Worm (Caenorhabditis elegans): ENCODE measurements around the gene ced-6.
A peak's percentile ranks its signal among the peaks of the same experiment; 100 is the strongest.

The ced-6 gene

DNA sequence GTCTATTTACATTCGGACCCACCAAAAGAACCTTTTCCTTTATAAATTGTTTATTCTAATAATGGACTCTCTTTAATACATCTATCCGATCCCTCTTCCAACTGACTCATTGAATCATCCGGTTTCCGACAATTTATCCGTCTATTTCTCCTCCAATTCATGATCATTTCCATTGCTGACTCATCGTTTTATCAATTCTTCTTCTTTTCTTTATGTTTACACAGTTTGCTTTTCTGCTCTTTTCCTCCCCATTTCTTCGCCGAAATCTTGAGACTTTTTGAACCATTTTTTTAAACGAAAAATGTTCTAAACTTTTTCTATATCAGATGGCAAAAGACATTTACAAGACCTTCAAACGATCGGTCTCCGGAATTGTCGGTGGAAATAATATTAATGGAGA is at the start of gene ced-6:
TSS of gene ced-6 (plus strand) at position 327 of the 400 bp plus-strand sequence.
- TF ChIP-seq sma-3 (GFP tag; optimal IDR thresholded peaks at IDR 0.05) (peak; percentile 9), nhr-21 (tag; optimal IDR thresholded peaks at IDR 0.05) (no peak), ceh-82 (tag; optimal IDR thresholded peaks at IDR 0.05) (no peak), lin-11 (tag; optimal IDR thresholded peaks at IDR 0.05) (no peak), fos-1 (tag; optimal IDR thresholded peaks at IDR 0.05) (peak; percentile 73), nhr-129 (tag; optimal IDR thresholded peaks at IDR 0.05) (no peak), elt-3 (tag; optimal IDR thresholded peaks at IDR 0.05) (no peak), Y55F3AM.14 (GFP tag; optimal IDR thresholded peaks at IDR 0.05) (no peak), nhr-11 (tag; optimal IDR thresholded peaks at IDR 0.05) (no peak)

DNA sequence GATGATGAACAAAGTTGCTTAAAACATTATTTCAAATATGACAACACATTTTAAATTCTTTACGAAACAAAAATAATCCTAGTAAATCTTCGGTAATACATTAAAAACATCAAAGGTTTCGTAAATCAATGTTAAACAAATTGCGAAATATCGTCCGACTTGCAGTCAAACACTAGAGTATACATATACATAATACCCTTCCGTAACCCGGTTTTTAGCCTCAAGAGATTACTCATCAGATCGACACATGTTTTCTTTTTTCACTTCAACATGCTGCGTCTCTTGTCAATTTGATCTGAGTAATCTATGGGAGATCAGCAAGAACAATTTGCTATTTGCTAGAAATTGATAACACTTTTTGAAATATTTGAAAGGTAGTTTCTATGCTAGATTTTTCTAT is 49.3 kb upstream of the ced-6 start:
- no peak for TF ChIP-seq peb-1 (tag; optimal IDR thresholded peaks at IDR 0.05)
- TF ChIP-seq nhr-21 (tag; optimal IDR thresholded peaks at IDR 0.05), result peak; percentile 30
- TF ChIP-seq zag-1 (tag; optimal IDR thresholded peaks at IDR 0.05), result no peak
- TF ChIP-seq skn-1 (tag; optimal IDR thresholded peaks at IDR 0.05), result no peak
- TF ChIP-seq egl-27 (tag; optimal IDR thresholded peaks at IDR 0.05), result no peak
- TF ChIP-seq ama-1 (optimal IDR thresholded peaks at IDR 0.05), result no peak
- TF ChIP-seq C34F6.9 (tag; optimal IDR thresholded peaks at IDR 0.05), result peak; percentile 21
- TF ChIP-seq ceh-16 (tag; optimal IDR thresholded peaks at IDR 0.05), result no peak
- TF ChIP-seq nhr-25 (tag; optimal IDR thresholded peaks at IDR 0.05), result peak; percentile 12

DNA sequence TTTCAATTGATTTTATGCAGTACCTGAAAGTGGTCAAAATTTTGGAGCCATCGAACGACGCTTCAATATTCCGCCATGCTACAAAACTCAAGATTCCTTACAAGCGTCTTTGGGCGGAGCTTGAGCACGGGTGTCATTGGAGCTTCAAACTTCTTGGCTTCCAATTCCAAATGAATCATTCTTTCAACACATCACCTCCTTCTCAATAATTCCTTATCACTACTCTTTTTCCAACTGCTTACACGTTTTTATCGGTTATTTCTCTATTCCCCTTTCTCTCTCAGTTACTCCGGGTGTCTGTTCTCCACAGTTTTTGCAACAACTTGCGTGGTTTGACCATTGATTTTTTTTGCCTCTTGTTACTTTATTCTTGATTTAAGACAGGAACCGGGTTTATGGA is 48.8 kb upstream of the ced-6 start, which contains the start of gene F09F7.5:
TSS of gene F09F7.5 (plus strand) at position 258 of the 400 bp plus-strand sequence.
- peak; percentile 27 for TF ChIP-seq crh-2 (tag; optimal IDR thresholded peaks at IDR 0.05)
- TF ChIP-seq fos-1 (tag; optimal IDR thresholded peaks at IDR 0.05), result peak; percentile 87
- no peak for TF ChIP-seq mab-5 (tag; optimal IDR thresholded peaks at IDR 0.05)
- TF ChIP-seq C34F6.9 (tag; optimal IDR thresholded peaks at IDR 0.05), result no peak

DNA sequence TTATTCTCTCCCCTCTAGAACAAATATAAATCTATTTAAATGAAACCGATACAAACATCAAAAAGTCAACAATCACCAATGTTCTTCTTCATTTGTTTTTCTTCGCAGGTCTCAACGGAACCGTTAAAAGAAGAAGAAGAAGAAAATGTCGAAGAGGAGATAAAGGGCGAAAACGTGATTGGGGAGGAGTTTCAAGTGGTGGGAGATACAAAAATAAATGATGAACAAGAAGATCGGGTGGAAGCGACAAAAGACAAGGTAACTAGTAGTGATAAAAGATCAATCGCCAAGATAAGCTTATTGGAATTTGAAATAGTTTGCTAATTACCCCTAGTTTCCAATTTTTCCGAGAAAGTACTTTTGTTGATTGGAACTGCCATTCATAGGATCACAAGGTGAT is 45.4 kb upstream of the ced-6 start:
- TF ChIP-seq nhr-129 (tag; optimal IDR thresholded peaks at IDR 0.05) (peak; percentile 38), blmp-1 (tag; optimal IDR thresholded peaks at IDR 0.05; ENCODE audit: insufficient read depth) (peak; percentile 31), fos-1 (tag; optimal IDR thresholded peaks at IDR 0.05) (peak; percentile 29), nhr-10 (tag; optimal IDR thresholded peaks at IDR 0.05) (no peak), nhr-11 (tag; optimal IDR thresholded peaks at IDR 0.05) (no peak), nhr-25 (tag; optimal IDR thresholded peaks at IDR 0.05) (peak; percentile 44), ztf-4 (tag; optimal IDR thresholded peaks at IDR 0.05) (no peak), unc-39 (tag; optimal IDR thresholded peaks at IDR 0.05) (no peak), lin-13 (GFP tag; optimal IDR thresholded peaks at IDR 0.05) (no peak), sma-3 (GFP tag; optimal IDR thresholded peaks at IDR 0.05) (peak; percentile 6), sma-9 (GFP tag; optimal IDR thresholded peaks at IDR 0.05) (peak; percentile 24), sma-9 (tag; optimal IDR thresholded peaks at IDR 0.05) (no peak), dmd-4 (tag; optimal IDR thresholded peaks at IDR 0.05) (no peak), egl-27 (tag; optimal IDR thresholded peaks at IDR 0.05) (no peak), nhr-21 (tag; optimal IDR thresholded peaks at IDR 0.05) (peak; percentile 34), C34F6.9 (tag; optimal IDR thresholded peaks at IDR 0.05) (no peak), mbf-1 (tag; optimal IDR thresholded peaks at IDR 0.05) (no peak), mdl-1 (tag; optimal IDR thresholded peaks at IDR 0.05) (no peak), alr-1 (tag; optimal IDR thresholded peaks at IDR 0.05) (no peak)

DNA sequence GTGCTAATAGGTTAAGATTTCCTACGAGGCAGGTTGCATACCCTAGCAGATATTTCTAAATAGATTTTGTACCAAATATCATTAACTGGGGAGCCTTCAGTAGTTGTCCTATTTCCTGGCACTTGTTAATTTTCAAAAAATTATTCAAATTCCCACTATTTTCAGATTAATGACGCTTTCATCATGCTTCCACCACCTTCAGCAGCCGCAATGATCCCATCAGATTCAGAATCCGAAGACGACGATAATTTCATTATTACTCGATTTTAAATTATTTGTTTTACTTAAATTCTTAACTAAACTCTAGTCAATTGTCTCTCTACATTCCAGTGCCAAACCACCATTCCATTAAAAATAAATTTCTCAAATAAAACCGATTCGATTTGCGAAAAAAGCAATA is 44.7 kb upstream of the ced-6 start:
- TF ChIP-seq crh-2 (tag; optimal IDR thresholded peaks at IDR 0.05), result peak; percentile 8
- TF ChIP-seq snpc-4 (tag; optimal IDR thresholded peaks at IDR 0.05), result no peak
- no peak for TF ChIP-seq ceh-16 (tag; optimal IDR thresholded peaks at IDR 0.05)
- TF ChIP-seq lin-11 (tag; optimal IDR thresholded peaks at IDR 0.05), result no peak
- TF ChIP-seq sma-3 (GFP tag; optimal IDR thresholded peaks at IDR 0.05), result peak; percentile 24
- no peak for TF ChIP-seq nhr-10 (tag; optimal IDR thresholded peaks at IDR 0.05)
- no peak for TF ChIP-seq nhr-77 (tag; optimal IDR thresholded peaks at IDR 0.05)
- no peak for TF ChIP-seq lin-39 (tag; optimal IDR thresholded peaks at IDR 0.05)
- no peak for TF ChIP-seq peb-1 (tag; optimal IDR thresholded peaks at IDR 0.05)
- TF ChIP-seq lsy-2 (tag; optimal IDR thresholded peaks at IDR 0.05), result peak in 1 of 2 experiments; percentile 19
- no peak for TF ChIP-seq blmp-1 (tag; optimal IDR thresholded peaks at IDR 0.05; ENCODE audit: insufficient read depth)
- TF ChIP-seq ztf-1 (GFP tag; conservative IDR thresholded peaks at IDR 0.05), result no peak
- no peak for TF ChIP-seq gmeb-1 (tag; optimal IDR thresholded peaks at IDR 0.05)
- no peak for TF ChIP-seq sma-9 (GFP tag; optimal IDR thresholded peaks at IDR 0.05)
- no peak for TF ChIP-seq sma-9 (tag; optimal IDR thresholded peaks at IDR 0.05)
- TF ChIP-seq ztf-4 (tag; optimal IDR thresholded peaks at IDR 0.05), result peak; percentile 46
- no peak for TF ChIP-seq egl-27 (tag; optimal IDR thresholded peaks at IDR 0.05)
- no peak for TF ChIP-seq unc-62 (GFP tag; optimal IDR thresholded peaks at IDR 0.05)
- TF ChIP-seq ama-1 (optimal IDR thresholded peaks at IDR 0.05), result peak; percentile 79
- peak; percentile 26 for TF ChIP-seq nhr-129 (tag; optimal IDR thresholded peaks at IDR 0.05)
- TF ChIP-seq lin-13 (GFP tag; optimal IDR thresholded peaks at IDR 0.05), result peak; percentile 31
- no peak for TF ChIP-seq mdl-1 (tag; optimal IDR thresholded peaks at IDR 0.05)
- no peak for TF ChIP-seq nhr-237 (tag; optimal IDR thresholded peaks at IDR 0.05)
